Fruit fly (Drosophila melanogaster): ENCODE data around the gene CG43056.
A peak's percentile ranks its signal among the peaks of the same experiment; 100 is the strongest.

CG43056 gene

DNA sequence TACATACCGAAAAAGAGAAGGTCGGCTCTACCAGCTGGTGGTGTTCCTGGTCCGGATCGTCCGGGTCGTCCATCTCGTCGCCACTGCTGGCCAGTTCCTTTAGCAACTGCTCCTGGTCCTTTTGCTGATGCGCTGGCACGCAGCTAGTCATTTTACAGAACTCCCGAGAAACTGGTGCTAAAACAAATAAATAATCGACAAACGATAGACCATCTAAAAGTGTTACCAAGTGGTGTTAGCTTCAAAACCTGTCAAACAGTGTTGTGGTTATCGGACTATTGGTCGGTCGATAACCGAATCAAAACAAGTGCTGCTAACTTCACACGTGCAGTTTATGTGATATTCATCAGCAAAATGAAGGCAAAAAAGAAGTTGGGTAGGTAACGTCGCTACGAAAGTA lies 6.9 kb downstream of the CG43056 start, which contains the start of the genes morgue and Elp3 (continued):
- TF ChIP-seq bsh (GFP tag; optimal IDR thresholded peaks at IDR 0.05): no peak
- TF ChIP-seq lab (GFP tag; optimal IDR thresholded peaks at IDR 0.05): no peak
- peak; percentile 15 for TF ChIP-seq Nf-YC (tag; optimal IDR thresholded peaks at IDR 0.05)
- TF ChIP-seq CG10959 (GFP tag; IDR thresholded peaks at IDR 0.05): no peak
- TF ChIP-seq lmd (GFP tag; IDR thresholded peaks at IDR 0.05): no peak
- no peak for TF ChIP-seq CG11398 (GFP tag; optimal IDR thresholded peaks at IDR 0.05)
- TF ChIP-seq abd-A (tag; optimal IDR thresholded peaks at IDR 0.05): no peak
- no peak for TF ChIP-seq toy (GFP tag; IDR thresholded peaks at IDR 0.05)
- peak; percentile 89 for TF ChIP-seq YL-1 (GFP tag; optimal IDR thresholded peaks at IDR 0.05)
- peak; percentile 61 for TF ChIP-seq Sry-δ (GFP tag; optimal IDR thresholded peaks at IDR 0.05)
- TF ChIP-seq ato (GFP tag; IDR thresholded peaks at IDR 0.05; ENCODE audit: partially characterized antibody): peak; percentile 82
- TF ChIP-seq CG15601 (tag; optimal IDR thresholded peaks at IDR 0.05): no peak
- TF ChIP-seq CG30431 (GFP tag; optimal IDR thresholded peaks at IDR 0.05): no peak
- TF ChIP-seq en (GFP tag; optimal IDR thresholded peaks at IDR 0.05): no peak
- peak; percentile 66 for TF ChIP-seq vnd (GFP tag; IDR thresholded peaks at IDR 0.05; ENCODE audit: partially characterized antibody)
- TF ChIP-seq hb (GFP tag; IDR thresholded peaks at IDR 0.05; ENCODE audit: partially characterized antibody): 0 out of 3 replicates have a peak, but pooled peaks have one; percentile 25
- TF ChIP-seq CG9797 (GFP tag; optimal IDR thresholded peaks at IDR 0.05): peak; percentile 71
- peak; percentile 50 for TF ChIP-seq BEAF-32 (GFP tag; optimal IDR thresholded peaks at IDR 0.05)
- TF ChIP-seq CG11560 (tag; IDR thresholded peaks at IDR 0.05): peak; percentile 60; the same call in 1 of the 3 replicates
- TF ChIP-seq unpg (GFP tag; optimal IDR thresholded peaks at IDR 0.05): no peak
- no peak for TF ChIP-seq CG10654 (GFP tag; optimal IDR thresholded peaks at IDR 0.05)
- TF ChIP-seq tin (GFP tag; optimal IDR thresholded peaks at IDR 0.05): no peak
- peak; percentile 72; the same call in 2 of the 3 replicates for TF ChIP-seq Opbp (GFP tag; IDR thresholded peaks at IDR 0.05; ENCODE audit: partially characterized antibody)
- TF ChIP-seq ab (GFP tag; optimal IDR thresholded peaks at IDR 0.05): no peak
- TF ChIP-seq amos (GFP tag; IDR thresholded peaks at IDR 0.05; ENCODE audit: partially characterized antibody): peak; percentile 68; the same call in 1 of the 2 replicates
- TF ChIP-seq CG8944 (GFP tag; optimal IDR thresholded peaks at IDR 0.05): no peak
- no peak for TF ChIP-seq jumu (GFP tag; optimal IDR thresholded peaks at IDR 0.05)
- no peak for TF ChIP-seq Sry-β (GFP tag; optimal IDR thresholded peaks at IDR 0.05)
- no peak for TF ChIP-seq CG1832 (GFP tag; optimal IDR thresholded peaks at IDR 0.05)

- TF ChIP-seq ash1 (GFP tag; optimal IDR thresholded peaks at IDR 0.05) (peak; percentile 90), gce (GFP tag; IDR thresholded peaks at IDR 0.05) (peak; percentile 98), Bgb (GFP tag; IDR thresholded peaks at IDR 0.05; ENCODE audit: partially characterized antibody) (peak; percentile 86), PHDP (tag; optimal IDR thresholded peaks at IDR 0.05) (peak; percentile 96), cwo (GFP tag; optimal IDR thresholded peaks at IDR 0.05) (peak; percentile 98), CG13775 (GFP tag; optimal IDR thresholded peaks at IDR 0.05) (peak; percentile 98), NK7.1 (GFP tag; optimal IDR thresholded peaks at IDR 0.05) (peak; percentile 92), lov (optimal IDR thresholded peaks at IDR 0.05) (no peak), lov (GFP tag; IDR thresholded peaks at IDR 0.05) (peak; percentile 98), lola (GFP tag; optimal IDR thresholded peaks at IDR 0.05) (peak in 1 of 3 experiments; percentile 99), CG16813 (GFP tag; IDR thresholded peaks at IDR 0.05; ENCODE audit: partially characterized antibody) (peak; percentile 59), CG12769 (tag; optimal IDR thresholded peaks at IDR 0.05) (no peak), CG18599 (GFP tag; optimal IDR thresholded peaks at IDR 0.05) (peak; percentile 99), CG9876 (GFP tag; optimal IDR thresholded peaks at IDR 0.05) (peak; percentile 60), Dip2 (GFP tag; IDR thresholded peaks at IDR 0.05) (peak; percentile 70), pfk (GFP tag; optimal IDR thresholded peaks at IDR 0.05) (peak; percentile 38), CG17612 (GFP tag; IDR thresholded peaks at IDR 0.05) (peak; percentile 98), CG18619 (GFP tag; optimal IDR thresholded peaks at IDR 0.05) (peak; percentile 92), CG6272 (GFP tag; IDR thresholded peaks at IDR 0.05) (peak; percentile 98), CG17359 (tag; optimal IDR thresholded peaks at IDR 0.05) (peak; percentile 100), D19B (GFP tag; optimal IDR thresholded peaks at IDR 0.05) (peak; percentile 94)
These were observed 11.0 kb downstream of the CG43056 start, which contains the start of gene MFS18 for dm6 chr2L:4448582-4449016. MFS18 (minus strand) TSS chr2L:4448635.

Data from whole organism, embryonic.